Fruit fly (Drosophila melanogaster) whole organism, embryonic: ENCODE measurements around the gene CG17140.
A peak's percentile ranks its signal among the peaks of the same experiment; 100 is the strongest.

Experiments
- Awh ChIP-seq: fragments of 200-800 bp; sonication (Bioruptor generic); IDR thresholded peaks from 2 replicates; pipeline ENCODE4, ENCODE4 v1.3.6; 2022; ENCODE audit warnings: missing biosample characterization, missing genetic modification characterization
- CG10267 ChIP-seq: fragments of 200-800 bp; sonication (Bioruptor generic); optimal IDR thresholded peaks from 2 replicates; lab custom pipeline; 2018; ENCODE audit warnings: missing biosample characterization, mild to moderate bottlenecking, missing genetic modification characterization, moderate library complexity
- CG10543 ChIP-seq: fragments of 200-800 bp; sonication (Bioruptor generic); optimal IDR thresholded peaks from 3 replicates; lab custom pipeline; 2017; ENCODE audit warnings: missing biosample characterization, mild to moderate bottlenecking, missing genetic modification characterization, moderate library complexity
- CG11398 ChIP-seq: fragments of 200-800 bp; sonication (Bioruptor generic); optimal IDR thresholded peaks from 2 replicates; lab custom pipeline; 2016; ENCODE audit warnings: missing biosample characterization, missing genetic modification characterization
- CG12071 ChIP-seq: fragments of 200-800 bp; sonication (Bioruptor generic); optimal IDR thresholded peaks from 3 replicates; lab custom pipeline; 2018; ENCODE audit warnings: missing biosample characterization, mild to moderate bottlenecking, missing genetic modification characterization
- CG12155 ChIP-seq: fragments of 200-800 bp; sonication (Bioruptor generic); optimal IDR thresholded peaks from 3 replicates; lab custom pipeline; 2016; ENCODE audit warnings: missing biosample characterization, missing genetic modification characterization
- CG12744 ChIP-seq: fragments of 200-800 bp; sonication (Bioruptor generic); optimal IDR thresholded peaks from 2 replicates; lab custom pipeline; 2016; ENCODE audit warnings: missing biosample characterization, missing genetic modification characterization
- CG13123 ChIP-seq: fragments of 200-800 bp; sonication (Bioruptor generic); optimal IDR thresholded peaks from 2 replicates; lab custom pipeline; 2016; ENCODE audit warnings: missing biosample characterization, missing genetic modification characterization
- CG13287 ChIP-seq: fragments of 200-800 bp; sonication (Bioruptor generic); IDR thresholded peaks from 2 replicates; pipeline ENCODE4 v1.3.6; 2022; ENCODE audit warnings: missing biosample characterization, missing genetic modification characterization; ENCODE audit not compliant: partially characterized antibody
- CG14965 ChIP-seq: fragments of 200-800 bp; sonication (Bioruptor generic); optimal IDR thresholded peaks from 2 replicates; lab custom pipeline; 2016; ENCODE audit warnings: missing biosample characterization, missing genetic modification characterization, borderline replicate concordance
- CG1529 ChIP-seq: fragments of 200-800 bp; sonication (Bioruptor generic); optimal IDR thresholded peaks from 3 replicates; lab custom pipeline; 2018; ENCODE audit warnings: missing biosample characterization, missing genetic modification characterization
- CG17186 ChIP-seq: fragments of 200-800 bp; sonication (Bioruptor generic); optimal IDR thresholded peaks from 3 replicates; lab custom pipeline; 2017; ENCODE audit warnings: missing biosample characterization, missing genetic modification reagents, missing genetic modification characterization
- CG17328 ChIP-seq: fragments of 200-800 bp; sonication (Bioruptor generic); IDR thresholded peaks from 2 replicates; pipeline ENCODE4 v1.3.6; 2022; ENCODE audit warnings: missing biosample characterization, missing genetic modification characterization
- CG2116 ChIP-seq: fragments of 200-800 bp; sonication (Bioruptor generic); optimal IDR thresholded peaks from 3 replicates; lab custom pipeline; 2018; ENCODE audit warnings: missing biosample characterization, mild to moderate bottlenecking, missing genetic modification characterization
- CG31224 ChIP-seq: fragments of 200-800 bp; sonication (Bioruptor generic); IDR thresholded peaks from 2 replicates; pipeline ENCODE4 v1.3.6; 2022; ENCODE audit warnings: missing biosample characterization, missing genetic modification characterization
- CG32532 ChIP-seq: fragments of 200-800 bp; sonication (Bioruptor generic); IDR thresholded peaks from 2 replicates; pipeline ENCODE4 v1.3.6; 2022; ENCODE audit warnings: missing biosample characterization, missing genetic modification characterization
- CG34376 ChIP-seq: fragments of 200-800 bp; sonication (Bioruptor generic); optimal IDR thresholded peaks from 2 replicates; lab custom pipeline; 2018; ENCODE audit warnings: missing biosample characterization, mild to moderate bottlenecking, missing genetic modification characterization
- CG4404 ChIP-seq: fragments of 200-800 bp; sonication (Bioruptor generic); IDR thresholded peaks from 2 replicates; pipeline ENCODE4 v1.3.6; 2022; ENCODE audit warnings: missing biosample characterization, missing genetic modification characterization
- CG7357 ChIP-seq: fragments of 200-800 bp; sonication (Bioruptor generic); IDR thresholded peaks from 3 replicates; pipeline ENCODE4 v1.3.6; 2022; ENCODE audit warnings: missing biosample characterization, missing genetic modification characterization
- D19A ChIP-seq: fragments of 200-800 bp; optimal IDR thresholded peaks from 3 replicates; lab custom pipeline; 2019; ENCODE audit warnings: missing biosample characterization, mild to moderate bottlenecking, missing genetic modification characterization, moderate library complexity
- Dip2 ChIP-seq: fragments of 200-800 bp; sonication (Bioruptor generic); IDR thresholded peaks from 2 replicates; pipeline ENCODE4 v1.3.6; 2022; ENCODE audit warnings: missing biosample characterization, missing genetic modification characterization
- Dp ChIP-seq: fragments of 200-800 bp; sonication (Bioruptor generic); optimal IDR thresholded peaks from 2 replicates; lab custom pipeline; 2018; ENCODE audit warnings: missing biosample characterization, mild to moderate bottlenecking, missing genetic modification characterization, moderate library complexity
- Ets97D ChIP-seq: fragments of 200-800 bp; sonication (Bioruptor generic); optimal IDR thresholded peaks from 3 replicates; lab custom pipeline; 2016; ENCODE audit warnings: missing biosample characterization, missing genetic modification characterization
- Fer1 ChIP-seq: fragments of 200-800 bp; sonication (Bioruptor generic); optimal IDR thresholded peaks from 2 replicates; lab custom pipeline; 2017; ENCODE audit warnings: missing biosample characterization, mild to moderate bottlenecking, missing genetic modification characterization
- Fer2 ChIP-seq: fragments of 200-800 bp; sonication (Bioruptor generic); optimal IDR thresholded peaks from 2 replicates; lab custom pipeline; 2018; ENCODE audit warnings: missing biosample characterization, mild to moderate bottlenecking, missing genetic modification characterization, moderate library complexity
- GATAe ChIP-seq: fragments of 200-800 bp; sonication (Bioruptor generic); conservative IDR thresholded peaks from 2 replicates; pipeline ENCODE4 v1.3.6; 2022; ENCODE audit warnings: missing biosample characterization, missing genetic modification characterization
- HmgZ ChIP-seq: fragments of 200-800 bp; sonication (Bioruptor generic); optimal IDR thresholded peaks from 2 replicates; lab custom pipeline; 2018; ENCODE audit warnings: missing biosample characterization, mild to moderate bottlenecking, missing genetic modification characterization
- MESR4 ChIP-seq: fragments of 200-800 bp; sonication (Bioruptor generic); optimal IDR thresholded peaks from 2 replicates; lab custom pipeline; 2018; ENCODE audit warnings: missing biosample characterization, mild to moderate bottlenecking, missing genetic modification characterization, moderate library complexity
- Max ChIP-seq: fragments of 200-800 bp; sonication (Bioruptor generic); optimal IDR thresholded peaks from 2 replicates; lab custom pipeline; 2016; ENCODE audit warnings: missing biosample characterization, mild to moderate bottlenecking, missing genetic modification characterization
- Med ChIP-seq: fragments of 200-800 bp; sonication (Bioruptor generic); peaks from one replicate; lab custom pipeline; 2016; ENCODE audit warnings: missing biosample characterization, missing genetic modification characterization, mild to moderate bottlenecking, inconsistent platforms, moderate library complexity
- NC2β ChIP-seq: fragments of 200-800 bp; sonication (Bioruptor generic); optimal IDR thresholded peaks from 2 replicates; lab custom pipeline; 2016; ENCODE audit warnings: missing biosample characterization, missing genetic modification characterization
- Neu2 ChIP-seq: fragments of 200-800 bp; sonication (Bioruptor generic); optimal IDR thresholded peaks from 3 replicates; lab custom pipeline; 2016; ENCODE audit warnings: missing biosample characterization, missing genetic modification characterization, borderline replicate concordance
- Oaz ChIP-seq: fragments of 200-800 bp; sonication (Bioruptor generic); IDR thresholded peaks from 2 replicates; pipeline ENCODE4 v1.3.6; 2022; ENCODE audit warnings: missing biosample characterization, missing genetic modification characterization
- Taf1 ChIP-seq: fragments of 200-800 bp; sonication (Bioruptor generic); IDR thresholded peaks from 2 replicates; pipeline ENCODE4 v1.3.6; 2022; ENCODE audit warnings: missing biosample characterization, missing genetic modification characterization
- YL-1 ChIP-seq: fragments of 200-800 bp; sonication (Bioruptor generic); optimal IDR thresholded peaks from 3 replicates; lab custom pipeline; 2017; ENCODE audit warnings: missing biosample characterization, mild to moderate bottlenecking, missing genetic modification characterization
- bbx ChIP-seq: fragments of 200-800 bp; sonication (Bioruptor generic); IDR thresholded peaks from 2 replicates; pipeline ENCODE4 v1.3.6; 2022; ENCODE audit warnings: missing biosample characterization, missing genetic modification characterization; ENCODE audit not compliant: partially characterized antibody
- bowl ChIP-seq: fragments of 200-800 bp; sonication (Bioruptor generic); IDR thresholded peaks from 2 replicates; pipeline ENCODE4 v1.3.6; 2022; ENCODE audit warnings: missing biosample characterization, missing genetic modification characterization
- br ChIP-seq: fragments of >200 bp; optimal IDR thresholded peaks from 2 replicates; lab custom pipeline; 2017
- cg ChIP-seq: fragments of 200-800 bp; sonication (Bioruptor generic); optimal IDR thresholded peaks from 3 replicates; lab custom pipeline; 2019; ENCODE audit warnings: missing biosample characterization, mild to moderate bottlenecking, missing genetic modification characterization, moderate library complexity
- chif ChIP-seq, 2 experiments: fragments of 200-800 bp; sonication (Bioruptor generic); optimal IDR thresholded peaks; 3 replicates each; lab custom pipeline; 2016; ENCODE audit warnings: missing biosample characterization in 2 of 2, missing genetic modification characterization in 2 of 2
- corto ChIP-seq: fragments of 200-800 bp; sonication (Bioruptor generic); optimal IDR thresholded peaks from 2 replicates; lab custom pipeline; 2016; ENCODE audit warnings: missing biosample characterization, mild to moderate bottlenecking, missing genetic modification characterization, moderate library complexity
- dpn ChIP-seq, 2 experiments: fragments of 200-800 bp; sonication (Bioruptor generic); optimal IDR thresholded peaks; 3 replicates each; lab custom pipeline; 2016; ENCODE audit warnings: missing biosample characterization in 2 of 2, missing genetic modification characterization in 2 of 2
- exex ChIP-seq: fragments of 200-800 bp; sonication (Bioruptor generic); optimal IDR thresholded peaks from 4 replicates; lab custom pipeline; 2018; ENCODE audit warnings: missing biosample characterization, mild to moderate bottlenecking, missing genetic modification characterization, moderate library complexity
- insv ChIP-seq, 2 experiments: fragments of 200-800 bp; sonication (Bioruptor generic); optimal IDR thresholded peaks; 3 replicates each; lab custom pipeline; 2016 to 2018; ENCODE audit warnings: missing biosample characterization in 2 of 2, missing genetic modification characterization in 2 of 2
- knrl ChIP-seq: fragments of 200-800 bp; sonication (Bioruptor generic); IDR thresholded peaks from 3 replicates; pipeline ENCODE4 v1.3.6; 2022; ENCODE audit warnings: missing biosample characterization, missing genetic modification characterization; ENCODE audit not compliant: partially characterized antibody
- psq ChIP-seq: fragments of 200-800 bp; sonication (Bioruptor generic); optimal IDR thresholded peaks from 2 replicates; lab custom pipeline; 2017; ENCODE audit warnings: missing biosample characterization, missing genetic modification characterization
- sd ChIP-seq: fragments of 200-800 bp; sonication (Bioruptor generic); optimal IDR thresholded peaks from 3 replicates; lab custom pipeline; 2018; ENCODE audit warnings: missing biosample characterization, mild to moderate bottlenecking, missing genetic modification characterization, moderate library complexity
- tin ChIP-seq: fragments of 200-800 bp; sonication (Bioruptor generic); optimal IDR thresholded peaks from 3 replicates; lab custom pipeline; 2016; ENCODE audit warnings: missing biosample characterization, missing genetic modification characterization
- toy ChIP-seq: fragments of 200-800 bp; sonication (Bioruptor generic); IDR thresholded peaks from 2 replicates; pipeline ENCODE4 v1.3.6; 2022; ENCODE audit warnings: missing biosample characterization, missing genetic modification characterization
- trem ChIP-seq: fragments of 200-800 bp; optimal IDR thresholded peaks from 3 replicates; lab custom pipeline; 2019; ENCODE audit warnings: missing biosample characterization, mild to moderate bottlenecking, missing genetic modification characterization, moderate library complexity
- zen ChIP-seq: fragments of 200-800 bp; sonication (Bioruptor generic); optimal IDR thresholded peaks from 3 replicates; lab custom pipeline; 2018; ENCODE audit warnings: missing biosample characterization, mild to moderate bottlenecking, missing genetic modification characterization, moderate library complexity
- zfh2 ChIP-seq: fragments of 200-800 bp; sonication (Bioruptor generic); optimal IDR thresholded peaks from 2 replicates; lab custom pipeline; 2016; ENCODE audit warnings: missing biosample characterization, missing genetic modification characterization

Gene CG17140

dm6 chr2L:10842326-10842725 lies 3.1 kb downstream of the CG17140 start, which contains the start of gene CG6700 (continued):
- TF ChIP-seq trem: peak; percentile 55
- no peak for TF ChIP-seq Oaz (GFP tag; lab: Robert Waterston, UW)
- TF ChIP-seq CG13287: peak; percentile 45
- TF ChIP-seq Neu2 (GFP tag; lab: Kevin White, UChicago): no peak
- no peak for TF ChIP-seq exex
- no peak for TF ChIP-seq CG17328 (GFP tag; lab: Robert Waterston, UW)
- TF ChIP-seq HmgZ (tag; lab: Kevin White, UChicago): peak; percentile 30
- TF ChIP-seq Fer1 (GFP tag; lab: Kevin White, UChicago): peak; percentile 47
- TF ChIP-seq CG11398 (GFP tag; lab: Kevin White, UChicago): no peak
- no peak for TF ChIP-seq CG32532
- TF ChIP-seq Fer2 (tag; lab: Kevin White, UChicago): no peak
- no peak for TF ChIP-seq D19A (tag; lab: Kevin White, UChicago)
- TF ChIP-seq CG1529 (GFP tag; lab: Kevin White, UChicago): no peak
- peak; percentile 42 for TF ChIP-seq CG2116 (GFP tag; lab: Kevin White, UChicago)
- no peak for TF ChIP-seq bbx
- TF ChIP-seq knrl (GFP tag; lab: Robert Waterston, UW): no peak
- peak; percentile 92 for TF ChIP-seq Dp (GFP tag; lab: Kevin White, UChicago)
- TF ChIP-seq psq (GFP tag; lab: Kevin White, UChicago): peak; percentile 11
- TF ChIP-seq CG10267 (tag; lab: Kevin White, UChicago): peak; percentile 32
- no peak for TF ChIP-seq Dip2 (GFP tag; lab: Robert Waterston, UW)
- no peak for TF ChIP-seq CG14965 (GFP tag; lab: Kevin White, UChicago)
- TF ChIP-seq chif (GFP tag; optimal IDR thresholded peaks at IDR 0.05; lab: Kevin White, UChicago): no peak
- peak in 1 of 2 experiments; percentile 9 for TF ChIP-seq insv (GFP tag; optimal IDR thresholded peaks at IDR 0.05; lab: Kevin White, UChicago)
- TF ChIP-seq corto (GFP tag; lab: Kevin White, UChicago): no peak
- TF ChIP-seq Awh (GFP tag; lab: Robert Waterston, UW): no peak
- no peak for TF ChIP-seq tin (GFP tag; lab: Kevin White, UChicago)
- TF ChIP-seq Max: peak; percentile 11
- no peak for TF ChIP-seq bowl (GFP tag; lab: Robert Waterston, UW)
- TF ChIP-seq CG31224: no peak
- no peak for TF ChIP-seq NC2β (GFP tag; lab: Kevin White, UChicago)
- no peak for TF ChIP-seq CG12155 (GFP tag; lab: Kevin White, UChicago)
- TF ChIP-seq Ets97D: peak; percentile 17
- peak; percentile 98 for TF ChIP-seq YL-1 (GFP tag; lab: Kevin White, UChicago)
- no peak for TF ChIP-seq GATAe
- no peak for TF ChIP-seq dpn (GFP tag; optimal IDR thresholded peaks at IDR 0.05; lab: Kevin White, UChicago)
- TF ChIP-seq CG17186: no peak
- peak; percentile 71 for TF ChIP-seq Med (GFP tag; lab: Kevin White, UChicago)
- no peak for TF ChIP-seq CG4404 (GFP tag; lab: Robert Waterston, UW)
- no peak for TF ChIP-seq CG12071 (GFP tag; lab: Kevin White, UChicago)
- peak; percentile 55 for TF ChIP-seq CG34376 (GFP tag; lab: Kevin White, UChicago)
- TF ChIP-seq toy (GFP tag; lab: Robert Waterston, UW): no peak
- no peak for TF ChIP-seq zen (tag; lab: Kevin White, UChicago)
- peak; percentile 95 for TF ChIP-seq sd (tag; lab: Kevin White, UChicago)
- TF ChIP-seq MESR4 (GFP tag; lab: Kevin White, UChicago): peak; percentile 98
- no peak for TF ChIP-seq CG13123 (GFP tag; lab: Kevin White, UChicago)
- no peak for TF ChIP-seq zfh2 (GFP tag; lab: Kevin White, UChicago)
- no peak for TF ChIP-seq CG12744 (GFP tag; lab: Kevin White, UChicago)
- no peak for TF ChIP-seq CG10543 (GFP tag; lab: Kevin White, UChicago)
- TF ChIP-seq cg (GFP tag; lab: Kevin White, UChicago): peak; percentile 88
- TF ChIP-seq br (lab: Kevin White, UChicago): no peak
- TF ChIP-seq Taf1: no peak
- no peak for TF ChIP-seq CG7357
